Worm (Caenorhabditis elegans): ENCODE data around the gene srlf-33.

Gene srlf-33

DNA sequence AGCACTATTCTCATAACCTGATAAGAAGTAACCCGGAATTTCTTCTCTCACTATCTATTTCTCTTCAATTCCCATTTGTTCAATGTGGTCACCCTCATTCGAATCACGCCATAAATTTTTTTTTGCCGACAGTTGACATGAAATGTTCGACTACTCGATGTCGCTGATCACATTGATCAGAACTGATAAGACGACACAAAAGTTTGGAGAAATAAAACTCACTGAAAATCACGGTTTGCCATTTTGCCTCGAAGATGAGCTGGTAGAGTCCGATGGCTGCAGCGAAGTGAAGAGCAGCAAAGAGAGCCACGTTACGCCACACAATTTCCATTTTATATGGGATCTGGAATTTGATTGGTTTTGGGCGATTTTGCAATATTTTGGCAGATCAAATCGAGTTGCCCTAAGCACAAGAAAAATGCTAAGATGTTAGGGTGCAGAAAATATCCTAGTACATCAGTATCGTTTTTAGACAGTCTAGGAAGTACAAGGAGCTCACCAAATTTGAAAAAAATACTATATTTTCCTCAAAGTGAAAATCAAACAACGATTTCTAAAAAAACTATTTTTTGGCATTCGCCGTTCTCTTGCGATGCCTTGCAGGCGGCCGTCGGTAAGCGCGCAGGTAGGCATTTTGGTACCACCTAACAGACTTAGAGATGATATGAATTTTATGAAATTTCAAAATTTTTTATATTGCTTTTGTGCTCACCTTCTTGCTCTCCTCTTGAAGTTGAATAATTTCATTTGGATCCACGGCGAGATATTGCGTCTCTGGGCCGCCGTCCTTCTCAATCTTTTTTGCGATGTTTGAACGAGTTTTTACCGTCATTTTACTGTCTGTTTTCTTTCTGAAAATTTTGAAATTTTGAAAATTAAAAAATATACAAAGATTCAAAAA, 10.2 kb downstream of the srlf-33 start, which contains the start of gene fat-6:
Gene fat-6, minus strand, starts transcription at position 851 of the 901 bp plus-strand sequence.
- TF ChIP-seq elt-2 (tag; optimal IDR thresholded peaks at IDR 0.05) (peak; percentile 31), pha-2 (tag; optimal IDR thresholded peaks at IDR 0.05) (no peak)

DNA sequence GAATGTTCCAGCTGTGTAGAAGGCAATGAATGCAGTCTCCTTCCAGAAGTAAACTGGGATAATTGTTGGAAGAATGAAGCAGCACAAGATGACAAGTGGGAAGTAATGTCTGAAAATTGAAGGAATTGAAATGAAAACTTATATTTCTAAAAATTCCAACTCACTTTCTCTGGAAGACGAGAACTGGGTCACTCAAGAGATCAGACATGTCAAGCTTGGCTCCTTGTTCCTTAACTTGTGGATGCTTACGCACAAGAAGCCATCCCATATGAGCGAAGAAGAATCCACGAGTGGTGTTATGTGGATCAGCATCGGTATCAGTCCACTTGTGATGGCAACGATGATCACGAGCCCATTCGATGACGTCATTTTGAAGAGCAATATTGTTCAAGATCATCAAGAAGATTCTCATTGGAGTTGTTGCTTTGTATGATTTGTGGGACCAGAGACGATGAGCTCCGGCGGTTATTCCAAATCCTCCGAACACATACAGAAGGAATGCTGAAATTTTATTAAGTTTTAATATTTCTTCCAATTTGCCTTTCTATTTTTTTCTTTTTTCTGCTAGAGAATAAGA, 10.9 kb downstream of the srlf-33 start:
- TF ChIP-seq ttx-3 (tag; optimal IDR thresholded peaks at IDR 0.05) (no peak), rnt-1 (tag; optimal IDR thresholded peaks at IDR 0.05) (no peak), syd-9 (tag; optimal IDR thresholded peaks at IDR 0.05) (no peak), ref-2 (tag; optimal IDR thresholded peaks at IDR 0.05) (no peak)

DNA sequence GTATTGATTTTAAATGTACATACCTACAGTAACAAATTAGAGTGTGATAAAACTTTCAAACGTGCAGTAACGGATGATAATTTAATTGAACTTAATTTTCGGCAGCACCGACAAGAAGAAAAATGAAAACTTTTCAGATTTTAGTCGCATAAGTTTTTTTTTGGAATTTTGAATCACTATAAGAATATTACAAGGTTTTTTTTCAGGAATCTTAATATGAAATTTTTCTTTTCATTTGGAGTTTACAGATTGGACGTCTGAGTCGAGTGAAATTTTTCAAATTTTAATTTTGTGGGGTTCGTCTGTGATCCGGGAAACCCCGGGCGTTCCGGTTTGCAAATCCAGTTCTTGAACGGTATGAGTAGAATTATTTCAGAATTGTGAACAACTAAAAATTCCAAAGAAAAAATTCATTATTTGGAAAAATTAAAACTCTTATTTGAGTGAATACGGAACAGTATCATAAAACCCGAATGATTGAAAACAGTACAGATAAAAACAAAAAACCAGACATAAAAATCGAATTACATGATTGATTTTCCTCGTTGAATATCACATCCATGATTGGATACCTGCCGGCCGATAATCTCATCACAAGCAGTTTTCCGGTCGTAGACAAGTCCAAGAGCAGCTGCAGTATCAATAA, 11.8 kb downstream of the srlf-33 start:
- no peak for TF ChIP-seq ceh-14 (tag; optimal IDR thresholded peaks at IDR 0.05)
- TF ChIP-seq che-1 (tag; optimal IDR thresholded peaks at IDR 0.05): no peak
- TF ChIP-seq ztf-16 (tag; optimal IDR thresholded peaks at IDR 0.05): no peak
- no peak for TF ChIP-seq ceh-19 (GFP tag; optimal IDR thresholded peaks at IDR 0.05)
- TF ChIP-seq unc-86 (tag; optimal IDR thresholded peaks at IDR 0.05): no peak
- no peak for TF ChIP-seq T23F11.4 (GFP tag; optimal IDR thresholded peaks at IDR 0.05)
- no peak for TF ChIP-seq ceh-9 (tag; optimal IDR thresholded peaks at IDR 0.05)
- no peak for TF ChIP-seq ttx-3 (tag; optimal IDR thresholded peaks at IDR 0.05)
- TF ChIP-seq pat-9 (tag; optimal IDR thresholded peaks at IDR 0.05): no peak
- no peak for TF ChIP-seq ceh-48 (tag; optimal IDR thresholded peaks at IDR 0.05)
- no peak for TF ChIP-seq madf-2 (tag; optimal IDR thresholded peaks at IDR 0.05)
- no peak for TF ChIP-seq ets-4 (tag; optimal IDR thresholded peaks at IDR 0.05)
- TF ChIP-seq sox-2 (GFP tag; IDR thresholded peaks at IDR 0.05): no peak
- no peak for TF ChIP-seq ceh-22 (tag; optimal IDR thresholded peaks at IDR 0.05)
- TF ChIP-seq rnt-1 (tag; optimal IDR thresholded peaks at IDR 0.05): no peak
- no peak for TF ChIP-seq ceh-30 (tag; optimal IDR thresholded peaks at IDR 0.05)
- TF ChIP-seq K09A11.1 (tag; optimal IDR thresholded peaks at IDR 0.05; ENCODE audit: insufficient read depth): no peak
- no peak for TF ChIP-seq ceh-34 (tag; optimal IDR thresholded peaks at IDR 0.05)

DNA sequence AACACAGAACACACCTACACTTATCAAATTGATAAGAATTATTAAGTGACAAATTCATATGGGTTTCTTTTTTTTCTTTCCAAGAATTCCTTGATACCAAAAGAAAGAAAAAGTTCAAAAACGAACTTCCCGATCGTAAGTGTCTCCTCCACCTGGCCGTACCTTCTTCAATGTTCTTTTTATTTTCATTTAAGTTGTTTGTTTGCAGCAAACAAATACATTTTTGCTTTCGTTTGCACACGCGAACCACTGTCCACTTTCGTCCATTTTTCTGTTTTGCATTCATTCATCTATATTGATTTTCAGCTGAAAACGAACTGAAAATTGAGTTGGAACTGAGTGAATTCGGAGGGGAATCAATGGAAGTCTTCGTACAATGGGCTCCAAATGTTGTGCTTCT, 13.5 kb downstream of the srlf-33 start, which contains the start of gene VZK822L.2:
Gene VZK822L.2, plus strand, starts transcription at position 301 of the 400 bp plus-strand sequence.
- TF ChIP-seq unc-3 (GFP tag; conservative IDR thresholded peaks at IDR 0.05) (no peak), unc-3 (tag; optimal IDR thresholded peaks at IDR 0.05) (no peak), sox-2 (GFP tag; IDR thresholded peaks at IDR 0.05) (no peak), fax-1 (tag; optimal IDR thresholded peaks at IDR 0.05) (no peak), ets-4 (tag; optimal IDR thresholded peaks at IDR 0.05) (no peak), fkh-10 (GFP tag; optimal IDR thresholded peaks at IDR 0.05) (no peak)

DNA sequence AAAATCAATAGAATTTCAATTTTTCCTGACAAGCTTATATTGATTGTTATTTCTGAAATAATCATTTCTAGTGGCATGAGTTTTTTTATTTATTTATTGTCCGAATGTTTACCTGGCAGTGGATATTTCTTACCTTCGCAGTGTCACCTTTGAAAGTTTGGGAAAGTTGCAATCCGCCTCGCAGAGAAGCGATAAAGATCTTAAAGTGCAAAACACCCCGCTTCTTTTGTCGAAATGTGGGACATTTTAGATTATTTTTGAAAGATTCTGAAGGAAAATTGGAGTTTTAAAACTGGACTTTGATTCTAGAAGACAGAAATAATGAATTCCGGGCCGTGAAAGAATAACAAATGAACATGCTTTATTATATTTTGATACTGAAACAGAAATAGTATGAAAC, 16.5 kb downstream of the srlf-33 start:
- TF ChIP-seq tbx-2 (tag; optimal IDR thresholded peaks at IDR 0.05) (no peak), unc-3 (GFP tag; conservative IDR thresholded peaks at IDR 0.05) (no peak), unc-3 (tag; optimal IDR thresholded peaks at IDR 0.05) (no peak), ets-4 (tag; optimal IDR thresholded peaks at IDR 0.05) (no peak), ceh-6 (GFP tag; optimal IDR thresholded peaks at IDR 0.05) (no peak), hlh-13 (GFP tag; optimal IDR thresholded peaks at IDR 0.05) (no peak), odd-2 (tag; optimal IDR thresholded peaks at IDR 0.05) (no peak), gmeb-2 (tag; optimal IDR thresholded peaks at IDR 0.05) (no peak), pha-2 (tag; optimal IDR thresholded peaks at IDR 0.05) (no peak), K09A11.1 (tag; optimal IDR thresholded peaks at IDR 0.05; ENCODE audit: insufficient read depth) (no peak), ztf-16 (tag; optimal IDR thresholded peaks at IDR 0.05) (no peak), ceh-34 (tag; optimal IDR thresholded peaks at IDR 0.05) (no peak), ceh-24 (tag; optimal IDR thresholded peaks at IDR 0.05) (no peak)
